Worm (Caenorhabditis elegans) whole organism, L2 larva: ENCODE data around the gene F42G2.7.

Experiments
- aly-2 ChIP-seq: fragments of 150-350 bp; optimal IDR thresholded peaks from 2 replicates; lab custom pipeline; 2014; ENCODE audit warnings: missing biosample characterization, missing genetic modification characterization
- nhr-6 ChIP-seq: fragments of 150-350 bp; optimal IDR thresholded peaks from 2 replicates; lab custom pipeline; 2014; ENCODE audit warnings: missing biosample characterization, missing genetic modification characterization
- unc-39 ChIP-seq: fragments of 150-350 bp; optimal IDR thresholded peaks from 2 replicates; lab custom pipeline; 2014; ENCODE audit warnings: missing biosample characterization, missing genetic modification characterization

- no peak for TF ChIP-seq aly-2
- TF ChIP-seq nhr-6 (tag; lab: Kevin White, UChicago), result no peak
- no peak for TF ChIP-seq unc-39 (tag; lab: Kevin White, UChicago)
These were observed 2.7 kb downstream of the F42G2.7 start for ce11 chrII:2420685-2421084.
